Worm (Caenorhabditis elegans) whole organism, L1 larva: ENCODE measurements around the gene Y73C8B.3.

Experiments used
- C04F5.9 ChIP-seq: sonication (generic microtip); optimal IDR thresholded peaks from 2 replicates; lab custom pipeline; 2016; ENCODE audit warnings: missing genetic modification characterization, missing compliant biosample characterization
- C34B4.2 ChIP-seq: sonication (generic microtip); optimal IDR thresholded peaks from 2 replicates; lab custom pipeline; 2017; ENCODE audit warnings: mild to moderate bottlenecking, missing genetic modification characterization, missing compliant biosample characterization
- Y116A8C.19 ChIP-seq: sonication (generic microtip); optimal IDR thresholded peaks from 2 replicates; lab custom pipeline; 2016; ENCODE audit warnings: missing compliant biosample characterization, missing genetic modification characterization, borderline replicate concordance
- aha-1 ChIP-seq: fragments of 150-350 bp; optimal IDR thresholded peaks from 2 replicates; lab custom pipeline; 2014; ENCODE audit warnings: missing biosample characterization, missing genetic modification characterization
- aly-2 ChIP-seq: fragments of 150-350 bp; optimal IDR thresholded peaks from 2 replicates; lab custom pipeline; 2014; ENCODE audit warnings: missing biosample characterization, missing genetic modification characterization
- ama-1 ChIP-seq: fragments of 150-350 bp; optimal IDR thresholded peaks from 2 replicates; lab custom pipeline; 2014
- ceh-90 ChIP-seq: sonication (generic microtip); optimal IDR thresholded peaks from 2 replicates; lab custom pipeline; 2016; ENCODE audit warnings: missing genetic modification characterization, missing compliant biosample characterization
- ces-1 ChIP-seq: fragments of 150-350 bp; optimal IDR thresholded peaks from 2 replicates; lab custom pipeline; 2014; ENCODE audit warnings: missing biosample characterization, missing genetic modification reagents, missing genetic modification characterization
- efl-1 ChIP-seq, 4 experiments: fragments of 150-350 bp; optimal IDR thresholded peaks in 3 of 4; peaks in 1 of 4; 1 replicate in 1 of 4; 2 replicates in 3 of 4; lab custom pipeline; 2014; ENCODE audit warnings: missing biosample characterization in 2 of 4, missing genetic modification characterization in 2 of 4, missing genetic modification reagents in 2 of 4
- efl-3 ChIP-seq: fragments of 200-800 bp; sonication (Bioruptor generic); optimal IDR thresholded peaks from 2 replicates; lab custom pipeline; 2018; ENCODE audit warnings: mild to moderate bottlenecking, missing genetic modification characterization, missing compliant biosample characterization
- elt-3 ChIP-seq, 6 experiments: fragments of 150-350 bp in 1 of 6; sonication (generic microtip); optimal IDR thresholded peaks; 2 replicates each; lab custom pipeline; 2017 to 2018; ENCODE audit warnings: missing biosample characterization in 6 of 6, missing genetic modification characterization in 6 of 6, inconsistent platforms in 1 of 6
- grh-1 ChIP-seq: fragments of 200-800 bp; sonication (Bioruptor generic); IDR thresholded peaks from 2 replicates; pipeline ENCODE4 v1.3.6; 2022; ENCODE audit warnings: missing genetic modification reagents, missing genetic modification characterization, missing compliant biosample characterization
- lin-35 ChIP-seq, 2 experiments: fragments of 150-350 bp; optimal IDR thresholded peaks; 2 replicates each; lab custom pipeline; 2014; ENCODE audit warnings: missing biosample characterization in 2 of 2, missing genetic modification characterization in 2 of 2, missing genetic modification reagents in 2 of 2
- lir-3 ChIP-seq: sonication (generic microtip); optimal IDR thresholded peaks from 2 replicates; lab custom pipeline; 2016; ENCODE audit warnings: mild to moderate bottlenecking, missing genetic modification characterization, moderate library complexity, missing compliant biosample characterization; ENCODE audit not compliant: poor library complexity
- lsy-2 ChIP-seq, 2 experiments: fragments of 150-350 bp; optimal IDR thresholded peaks; 2 replicates each; lab custom pipeline; 2014; ENCODE audit warnings: missing biosample characterization in 2 of 2, missing genetic modification characterization in 2 of 2
- mef-2 ChIP-seq: fragments of 150-350 bp; optimal IDR thresholded peaks from 2 replicates; lab custom pipeline; 2014; ENCODE audit warnings: missing biosample characterization, missing genetic modification characterization
- mep-1 ChIP-seq: fragments of 150-350 bp; optimal IDR thresholded peaks from 2 replicates; lab custom pipeline; 2014; ENCODE audit warnings: missing biosample characterization, missing genetic modification characterization
- nhr-11 ChIP-seq: fragments of 150-350 bp; optimal IDR thresholded peaks from 2 replicates; lab custom pipeline; 2014; ENCODE audit warnings: missing biosample characterization, missing genetic modification characterization
- nhr-20 ChIP-seq: sonication (generic microtip); optimal IDR thresholded peaks from 2 replicates; lab custom pipeline; 2016; ENCODE audit warnings: mild to moderate bottlenecking, missing genetic modification characterization, missing compliant biosample characterization
- nhr-237 ChIP-seq: fragments of 150-350 bp; optimal IDR thresholded peaks from 2 replicates; lab custom pipeline; 2014; ENCODE audit warnings: missing biosample characterization, missing genetic modification characterization
- nhr-71 ChIP-seq: sonication (generic microtip); optimal IDR thresholded peaks from 2 replicates; lab custom pipeline; 2016; ENCODE audit warnings: mild to moderate bottlenecking, missing genetic modification characterization, moderate library complexity, missing compliant biosample characterization
- nhr-77 ChIP-seq: fragments of 150-350 bp; optimal IDR thresholded peaks from 2 replicates; lab custom pipeline; 2014; ENCODE audit warnings: missing biosample characterization, missing genetic modification characterization
- nhr-84 ChIP-seq: sonication (generic microtip); optimal IDR thresholded peaks from 2 replicates; lab custom pipeline; 2017; ENCODE audit warnings: missing biosample characterization, missing genetic modification characterization
- nhr-85 ChIP-seq: sonication (generic microtip); peaks from one replicate; lab custom pipeline; 2016; ENCODE audit warnings: missing genetic modification characterization, inconsistent platforms, missing compliant biosample characterization
- nhr-90 ChIP-seq: sonication (generic microtip); optimal IDR thresholded peaks from 2 replicates; lab custom pipeline; 2016; ENCODE audit warnings: mild to moderate bottlenecking, missing genetic modification characterization, missing compliant biosample characterization; ENCODE audit not compliant: poor library complexity
- rnt-1 ChIP-seq: sonication (generic microtip); optimal IDR thresholded peaks from 2 replicates; lab custom pipeline; 2016; ENCODE audit warnings: mild to moderate bottlenecking, missing genetic modification characterization, moderate library complexity, missing compliant biosample characterization
- snu-23 ChIP-seq: sonication (generic microtip); optimal IDR thresholded peaks from 2 replicates; lab custom pipeline; 2016; ENCODE audit warnings: missing genetic modification characterization, missing compliant biosample characterization
- tbx-2 ChIP-seq: sonication (generic microtip); optimal IDR thresholded peaks from 2 replicates; lab custom pipeline; 2016; ENCODE audit warnings: missing genetic modification characterization, missing compliant biosample characterization
- unc-30 ChIP-seq: sonication (generic microtip); optimal IDR thresholded peaks from 2 replicates; lab custom pipeline; 2017; ENCODE audit warnings: missing biosample characterization, missing genetic modification characterization
- unc-62 ChIP-seq: fragments of 150-350 bp; optimal IDR thresholded peaks from 2 replicates; lab custom pipeline; 2014; ENCODE audit warnings: missing biosample characterization, missing genetic modification reagents, missing genetic modification characterization
- xbp-1 ChIP-seq: sonication (generic microtip); optimal IDR thresholded peaks from 2 replicates; lab custom pipeline; 2016; ENCODE audit warnings: missing genetic modification characterization, missing compliant biosample characterization
- ztf-11 ChIP-seq, 2 experiments: sonication (generic microtip); optimal IDR thresholded peaks; 2 replicates each; lab custom pipeline; 2016 to 2017; ENCODE audit warnings: missing genetic modification characterization in 2 of 2, missing biosample characterization in 1 of 2, missing compliant biosample characterization in 1 of 2

Gene Y73C8B.3

ce11 chrV:3227373-3227772, 34.3 kb upstream of the Y73C8B.3 start, which contains the start of gene K08D9.2:
Gene K08D9.2 (plus strand): TSS chrV:3227673.
- TF ChIP-seq unc-30, result no peak
- no peak for TF ChIP-seq lir-3 (tag; lab: Kevin White, UChicago)
- TF ChIP-seq, all 84 proteins: peak for 0

ce11 chrV:3218604-3219003, 25.6 kb upstream of the Y73C8B.3 start:
- TF ChIP-seq efl-1 (optimal IDR thresholded peaks at IDR 0.05; lab: Kevin White, UChicago), result no peak
- TF ChIP-seq efl-1 (GFP tag; optimal IDR thresholded peaks at IDR 0.05 in 1 of 2; lab: Kevin White, UChicago), result peak in 1 of 2 experiments; percentile 71
- no peak for TF ChIP-seq rnt-1 (tag; lab: Kevin White, UChicago)
- TF ChIP-seq, all 84 proteins: peak for 1

- no peak for TF ChIP-seq ceh-90
- TF ChIP-seq efl-1 (optimal IDR thresholded peaks at IDR 0.05; lab: Kevin White, UChicago), result no peak
- TF ChIP-seq efl-1 (GFP tag; optimal IDR thresholded peaks at IDR 0.05 in 1 of 2; lab: Kevin White, UChicago), result peak in 1 of 2 experiments; percentile 9
- TF ChIP-seq aly-2 (tag; lab: Kevin White, UChicago), result no peak
Observed at ce11 chrV:3210147-3210546, 17.1 kb upstream of the Y73C8B.3 start, which contains the start of gene apx-1. Gene apx-1 (plus strand): TSS chrV:3210196.

ce11 chrV:3208940-3209339, 15.9 kb upstream of the Y73C8B.3 start:
- TF ChIP-seq nhr-90 (no peak), efl-1 (optimal IDR thresholded peaks at IDR 0.05; lab: Kevin White, UChicago) (no peak), efl-1 (GFP tag; optimal IDR thresholded peaks at IDR 0.05 in 1 of 2; lab: Kevin White, UChicago) (peak in 1 of 2 experiments; percentile 71)

ce11 chrV:3204433-3204832, 11.4 kb upstream of the Y73C8B.3 start:
- no peak for TF ChIP-seq xbp-1
- TF ChIP-seq nhr-84 (tag; lab: Kevin White, UChicago), result no peak
- no peak for TF ChIP-seq tbx-2 (tag; lab: Kevin White, UChicago)

- peak; percentile 3 for TF ChIP-seq rnt-1 (tag; lab: Kevin White, UChicago)
- TF ChIP-seq unc-30, result no peak
Observed at ce11 chrV:3200323-3200722, 7.3 kb upstream of the Y73C8B.3 start, which contains the start of gene K08D9.4. Gene K08D9.4 (minus strand): TSS chrV:3200423.

- TF ChIP-seq grh-1 (GFP tag; lab: Robert Waterston, UW), result peak; percentile 61
- peak in 1 of 2 experiments; percentile 45 for TF ChIP-seq lin-35 (GFP tag; optimal IDR thresholded peaks at IDR 0.05; lab: Kevin White, UChicago)
- TF ChIP-seq nhr-85 (tag; lab: Kevin White, UChicago), result peak; percentile 2
- no peak for TF ChIP-seq nhr-77
- TF ChIP-seq C34B4.2 (tag; lab: Kevin White, UChicago), result no peak
- peak; percentile 33 for TF ChIP-seq nhr-20 (tag; lab: Kevin White, UChicago)
- peak; percentile 8 for TF ChIP-seq snu-23
- TF ChIP-seq aha-1 (tag; lab: Kevin White, UChicago), result no peak
- peak; percentile 29 for TF ChIP-seq nhr-71
- peak; percentile 42 for TF ChIP-seq nhr-11
- no peak for TF ChIP-seq mef-2 (tag; lab: Kevin White, UChicago)
- TF ChIP-seq elt-3 (tag; optimal IDR thresholded peaks at IDR 0.05; lab: Kevin White, UChicago), result no peak
- no peak for TF ChIP-seq unc-62 (GFP tag; lab: Kevin White, UChicago)
Observed at ce11 chrV:3196832-3197329, 3.8 kb upstream of the Y73C8B.3 start, which contains the start of the genes Y73C8B.1 and Y73C8B.5. Gene Y73C8B.1 (minus strand): TSS chrV:3196882. Gene Y73C8B.5 (plus strand): TSS chrV:3197268.

ce11 chrV:3195814-3196213, 2.8 kb upstream of the Y73C8B.3 start:
- TF ChIP-seq ces-1 (GFP tag; lab: Kevin White, UChicago), result no peak
- no peak for TF ChIP-seq lsy-2 (tag; optimal IDR thresholded peaks at IDR 0.05; lab: Kevin White, UChicago)
- no peak for TF ChIP-seq Y116A8C.19 (tag; lab: Kevin White, UChicago)
- no peak for TF ChIP-seq nhr-237
- no peak for TF ChIP-seq ama-1 (lab: Kevin White, UChicago)
- no peak for TF ChIP-seq efl-3 (GFP tag; lab: Kevin White, UChicago)
- no peak for TF ChIP-seq C04F5.9
- TF ChIP-seq mep-1 (tag; lab: Kevin White, UChicago), result no peak
- TF ChIP-seq ztf-11 (tag; optimal IDR thresholded peaks at IDR 0.05; lab: Kevin White, UChicago), result no peak
